Fruit fly (Drosophila melanogaster) S2 (cell line): Measurements from ENCODE around the gene CG33290.

Experiments
- CG8478 ChIP-seq: fragments of >200 bp; optimal IDR thresholded peaks from 2 replicates; lab custom pipeline; 2018
- CTCF ChIP-seq, 2 experiments: fragments of >200 bp; optimal IDR thresholded peaks; 2 replicates each; lab custom pipeline; 2018

- no peak for TF ChIP-seq CTCF (optimal IDR thresholded peaks at IDR 0.05; lab: Kevin White, UChicago)
- TF ChIP-seq CG8478 (lab: Kevin White, UChicago) = no peak
Observed at dm6 chr3L:21508621-21509020, 33.5 kb upstream of the CG33290 start.
